Worm (Caenorhabditis elegans) whole organism, early embryonic: Measurements from ENCODE around the gene K04H4.5.

Source experiments
- B0310.2 ChIP-seq: sonication (generic microtip); optimal IDR thresholded peaks from 2 replicates; lab custom pipeline; 2016; ENCODE audit warnings: mild to moderate bottlenecking, missing genetic modification characterization, missing compliant biosample characterization
- F13C5.2 ChIP-seq: sonication (generic microtip); optimal IDR thresholded peaks from 2 replicates; lab custom pipeline; 2017; ENCODE audit warnings: mild to moderate bottlenecking, missing genetic modification characterization, inconsistent platforms, missing compliant biosample characterization
- aly-1 ChIP-seq: sonication (generic microtip); optimal IDR thresholded peaks from 2 replicates; lab custom pipeline; 2016; ENCODE audit warnings: missing genetic modification characterization, missing compliant biosample characterization
- ama-1 ChIP-seq: fragments of 150-350 bp; optimal IDR thresholded peaks from 2 replicates; lab custom pipeline; 2014
- ceh-13 ChIP-seq: fragments of 200-800 bp; sonication (Bioruptor generic); optimal IDR thresholded peaks from 2 replicates; lab custom pipeline; 2018; ENCODE audit warnings: mild to moderate bottlenecking, missing genetic modification characterization, missing compliant biosample characterization
- ceh-36 ChIP-seq: sonication (generic microtip); optimal IDR thresholded peaks from 2 replicates; lab custom pipeline; 2016; ENCODE audit warnings: missing genetic modification characterization, inconsistent platforms, missing compliant biosample characterization
- ets-7 ChIP-seq: sonication (generic microtip); optimal IDR thresholded peaks from 2 replicates; lab custom pipeline; 2016; ENCODE audit warnings: missing genotype, missing genetic modification characterization, missing compliant biosample characterization
- flt-1 ChIP-seq: fragments of 200-800 bp; sonication (Bioruptor generic); IDR thresholded peaks from 2 replicates; pipeline ENCODE4 v1.3.6; 2022; ENCODE audit warnings: missing genetic modification characterization, missing compliant biosample characterization
- hmbx-1 ChIP-seq: sonication (generic microtip); optimal IDR thresholded peaks from 2 replicates; lab custom pipeline; 2016; ENCODE audit warnings: mild to moderate bottlenecking, missing genetic modification characterization, missing compliant biosample characterization
- hmg-4 ChIP-seq: fragments of 200-800 bp; sonication (Bioruptor generic); optimal IDR thresholded peaks from 2 replicates; lab custom pipeline; 2018; ENCODE audit warnings: mild to moderate bottlenecking, missing genetic modification characterization, missing compliant biosample characterization
- hnd-1 ChIP-seq: sonication (generic microtip); optimal IDR thresholded peaks from 2 replicates; lab custom pipeline; 2016; ENCODE audit warnings: missing genetic modification characterization, missing compliant biosample characterization
- pes-1 ChIP-seq: fragments of 200-800 bp; sonication (Bioruptor generic); IDR thresholded peaks from 2 replicates; pipeline ENCODE4 v1.3.6; 2022; ENCODE audit warnings: missing genetic modification reagents, missing genetic modification characterization, missing compliant biosample characterization
- scrt-1 ChIP-seq: fragments of 200-800 bp; sonication (Bioruptor generic); IDR thresholded peaks from 2 replicates; pipeline ENCODE4 v1.3.6; 2022; ENCODE audit warnings: missing genetic modification characterization, missing compliant biosample characterization
- sea-1 ChIP-seq: fragments of 200-800 bp; sonication (Bioruptor generic); conservative IDR thresholded peaks from 2 replicates; pipeline ENCODE4 v1.3.6; 2022; ENCODE audit warnings: missing genetic modification characterization, missing compliant biosample characterization
- tbx-11 ChIP-seq: fragments of 200-800 bp; sonication (Bioruptor generic); IDR thresholded peaks from 2 replicates; pipeline ENCODE4 v1.3.6; 2022; ENCODE audit warnings: missing genetic modification characterization, missing compliant biosample characterization
- tbx-37 ChIP-seq: fragments of 200-800 bp; sonication (Bioruptor generic); conservative IDR thresholded peaks from 2 replicates; pipeline ENCODE4 v1.3.6; 2022; ENCODE audit warnings: missing genetic modification reagents, missing genetic modification characterization, missing compliant biosample characterization
- tra-4 ChIP-seq: sonication (generic microtip); optimal IDR thresholded peaks from 2 replicates; lab custom pipeline; 2017; ENCODE audit warnings: missing genetic modification characterization, missing compliant biosample characterization

Gene K04H4.5

DNA sequence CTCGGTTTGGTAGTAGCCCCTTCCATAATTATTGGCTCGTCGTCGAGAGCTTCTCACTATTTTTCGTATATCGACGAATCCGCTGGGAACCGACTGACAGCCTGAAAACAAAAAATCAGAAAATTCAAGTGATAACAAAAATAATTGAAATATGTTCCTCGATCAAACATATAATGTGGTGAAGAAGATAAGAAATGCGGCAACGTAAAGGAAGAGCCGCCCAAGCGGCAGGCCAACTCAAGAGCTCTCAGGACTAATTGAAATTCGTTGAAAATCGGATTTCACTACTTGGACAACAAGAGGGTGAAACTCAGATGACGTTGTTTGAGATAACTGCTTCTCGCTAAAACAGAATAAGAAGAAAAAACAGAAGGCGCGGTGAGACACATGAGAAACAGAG is 30.8 kb downstream of the K04H4.5 start, which contains the start of gene slc-17.2:
slc-17.2 (minus strand) TSS at position 101 of the 400 bp plus-strand sequence.
- TF ChIP-seq hmbx-1 (tag; lab: Kevin White, UChicago) (no peak), flt-1 (GFP tag; lab: Robert Waterston, UW) (no peak), ceh-13 (GFP tag; lab: Kevin White, UChicago) (no peak), pes-1 (no peak), tbx-37 (GFP tag; lab: Robert Waterston, UW) (no peak), ama-1 (lab: Kevin White, UChicago) (no peak)

DNA sequence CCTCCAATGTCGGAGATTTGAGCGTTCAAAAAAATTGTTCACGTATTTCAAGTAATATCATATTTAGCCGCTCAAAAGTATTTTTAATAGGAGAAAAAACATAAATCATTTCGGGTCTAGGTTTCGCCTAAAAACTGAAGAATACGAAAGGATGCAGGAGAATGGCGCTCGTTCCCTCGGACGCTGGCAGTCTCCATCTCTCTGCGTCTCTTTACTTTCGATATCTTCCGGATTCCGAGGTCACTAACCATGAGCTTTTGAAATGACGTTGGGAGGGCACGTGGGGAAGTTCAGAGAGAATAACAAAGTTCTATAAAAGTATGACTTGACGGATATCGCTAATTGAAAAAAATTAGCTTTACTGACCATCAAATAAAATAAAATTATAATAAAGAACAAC is 31.8 kb downstream of the K04H4.5 start:
- TF ChIP-seq tra-4 (tag; lab: Kevin White, UChicago) (no peak), scrt-1 (GFP tag; lab: Robert Waterston, UW) (no peak), sea-1 (GFP tag; lab: Robert Waterston, UW) (no peak), hmg-4 (GFP tag; lab: Kevin White, UChicago) (no peak), aly-1 (tag; lab: Kevin White, UChicago) (no peak), ama-1 (lab: Kevin White, UChicago) (no peak), ceh-36 (tag; lab: Kevin White, UChicago) (no peak), hnd-1 (tag; lab: Kevin White, UChicago) (no peak), tbx-11 (GFP tag; lab: Robert Waterston, UW) (no peak), tbx-37 (GFP tag; lab: Robert Waterston, UW) (no peak), ets-7 (tag; lab: Kevin White, UChicago) (no peak), hmbx-1 (tag; lab: Kevin White, UChicago) (no peak), ceh-13 (GFP tag; lab: Kevin White, UChicago) (no peak), flt-1 (GFP tag; lab: Robert Waterston, UW) (no peak), B0310.2 (tag; lab: Kevin White, UChicago) (no peak), pes-1 (no peak), F13C5.2 (tag; lab: Kevin White, UChicago) (no peak)

DNA sequence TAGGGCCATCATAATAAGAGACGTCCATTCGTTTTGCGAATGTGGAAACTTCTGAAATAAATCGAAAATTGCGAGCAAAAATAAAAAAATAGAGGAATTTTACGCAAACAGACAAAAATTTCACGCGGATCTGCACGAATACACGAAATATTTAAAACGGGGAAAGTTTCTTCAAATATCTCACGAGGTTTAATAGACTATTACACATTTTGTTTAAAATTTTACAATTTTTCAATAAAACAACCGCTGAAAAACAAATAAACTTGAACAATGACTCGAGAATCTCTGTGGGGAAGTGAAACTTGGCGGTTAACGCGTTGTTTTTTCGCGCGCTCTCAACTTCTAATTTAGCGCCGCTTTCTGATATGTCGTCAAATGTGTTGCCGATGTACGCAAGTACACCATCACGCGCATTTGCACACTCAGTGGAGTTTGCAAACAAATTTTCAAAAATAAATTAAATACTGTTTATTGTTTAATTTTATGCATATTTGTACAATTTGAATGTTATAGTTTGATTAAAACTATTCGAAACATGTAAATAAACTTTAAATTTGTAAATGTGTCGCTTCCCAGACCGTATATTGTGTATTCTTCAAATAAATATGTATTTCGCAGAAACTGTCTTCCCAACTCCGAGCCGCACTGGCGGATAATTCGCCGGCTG is 34.1 kb downstream of the K04H4.5 start, which contains the start of the genes gpr-2 and rgr-1:
gpr-2 (minus strand) TSS at position 51 of the 667 bp plus-strand sequence.
rgr-1 (plus strand) TSS at position 617 of the 667 bp plus-strand sequence.
- TF ChIP-seq hmg-4 (GFP tag; lab: Kevin White, UChicago) = no peak

DNA sequence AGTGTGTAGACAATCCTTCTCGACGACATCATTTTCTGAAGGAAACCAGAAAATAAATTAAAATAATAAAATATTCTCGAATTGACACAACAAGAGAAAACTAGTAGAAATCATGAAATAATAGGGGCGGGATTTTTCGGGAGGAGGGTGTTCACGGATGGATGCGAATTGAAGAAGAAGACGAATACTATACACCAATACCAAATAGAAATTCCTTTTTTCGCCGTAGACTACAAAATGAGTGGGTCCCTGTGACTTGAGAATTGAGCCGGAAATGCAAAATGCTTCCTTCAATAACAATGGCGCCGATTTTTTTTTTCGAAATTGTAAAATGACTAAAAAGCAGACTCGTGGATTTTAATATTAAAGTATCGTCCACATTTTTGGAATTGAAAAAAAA is 41.9 kb downstream of the K04H4.5 start, which contains the start of gene nlp-48:
nlp-48 (minus strand) TSS at position 101 of the 400 bp plus-strand sequence.
- TF ChIP-seq hmg-4 (GFP tag; lab: Kevin White, UChicago) (no peak), ets-7 (tag; lab: Kevin White, UChicago) (no peak), pes-1 (no peak), hmbx-1 (tag; lab: Kevin White, UChicago) (no peak)

DNA sequence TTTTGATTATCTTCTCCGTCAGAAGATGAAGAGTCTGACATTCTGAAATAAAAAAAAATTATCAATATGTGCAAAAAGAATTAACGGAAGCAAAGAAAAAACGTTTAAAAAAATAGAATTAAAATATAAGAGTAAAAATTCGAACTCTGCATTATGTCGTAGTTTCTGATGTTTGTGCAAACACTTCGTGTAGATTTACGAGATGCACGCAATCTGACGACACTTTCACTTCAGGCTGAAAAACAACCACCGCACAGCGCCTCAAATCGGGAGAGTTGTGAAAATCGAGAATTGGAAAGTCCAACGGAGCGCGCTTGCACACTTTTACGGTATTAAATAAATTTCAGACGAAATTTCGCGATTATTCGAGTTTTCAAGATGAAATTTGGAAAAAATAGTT is 47.4 kb downstream of the K04H4.5 start, which contains the start of gene T26G10.1:
T26G10.1 (minus strand) TSS at position 42 of the 400 bp plus-strand sequence.
- TF ChIP-seq hmg-4 (GFP tag; lab: Kevin White, UChicago) = no peak
- TF ChIP-seq scrt-1 (GFP tag; lab: Robert Waterston, UW) = no peak
- TF ChIP-seq aly-1 (tag; lab: Kevin White, UChicago) = no peak
- TF ChIP-seq F13C5.2 (tag; lab: Kevin White, UChicago) = no peak
- TF ChIP-seq pes-1 = no peak
- no peak for TF ChIP-seq hmbx-1 (tag; lab: Kevin White, UChicago)
- TF ChIP-seq ceh-13 (GFP tag; lab: Kevin White, UChicago) = no peak
- no peak for TF ChIP-seq ets-7 (tag; lab: Kevin White, UChicago)
- TF ChIP-seq tbx-37 (GFP tag; lab: Robert Waterston, UW) = no peak
- TF ChIP-seq tra-4 (tag; lab: Kevin White, UChicago) = no peak
- no peak for TF ChIP-seq flt-1 (GFP tag; lab: Robert Waterston, UW)
- TF ChIP-seq B0310.2 (tag; lab: Kevin White, UChicago) = no peak
- TF ChIP-seq ceh-36 (tag; lab: Kevin White, UChicago) = no peak
- TF ChIP-seq hnd-1 (tag; lab: Kevin White, UChicago) = no peak
- no peak for TF ChIP-seq sea-1 (GFP tag; lab: Robert Waterston, UW)
- TF ChIP-seq tbx-11 (GFP tag; lab: Robert Waterston, UW) = no peak
- TF ChIP-seq ama-1 (lab: Kevin White, UChicago) = no peak

DNA sequence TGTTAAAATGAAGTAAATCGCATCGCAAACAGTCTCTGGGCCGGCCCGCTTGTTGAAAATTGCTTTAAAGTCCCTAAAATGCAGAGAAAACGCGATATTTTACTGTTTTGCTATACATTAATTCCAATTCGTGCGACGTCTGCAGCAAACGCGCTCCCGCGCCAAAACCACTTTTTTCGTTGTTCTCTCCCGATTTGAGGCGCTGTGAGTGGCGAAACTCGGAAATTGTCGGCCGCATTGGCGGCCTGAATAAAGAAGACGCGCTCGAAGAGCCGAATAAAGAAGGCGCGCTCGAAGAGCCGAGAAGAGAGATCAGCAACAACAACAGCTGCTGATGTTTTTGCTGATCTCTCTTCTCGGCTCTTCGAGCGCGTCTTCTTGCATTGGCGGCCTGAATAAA is 49.1 kb downstream of the K04H4.5 start:
- TF ChIP-seq pes-1 (peak; percentile 51), tbx-11 (GFP tag; lab: Robert Waterston, UW) (0 out of 2 replicates have a peak, but pooled peaks have one; percentile 7), sea-1 (GFP tag; lab: Robert Waterston, UW) (0 out of 2 replicates have a peak, but pooled peaks have one; percentile 51), scrt-1 (GFP tag; lab: Robert Waterston, UW) (peak; percentile 65)
